Worm (Caenorhabditis elegans) whole organism, mixed stage, embryonic: ENCODE measurements around the gene grl-19.

ENCODE experiments used
- M03D4.4 ChIP-seq: sonication (generic microtip); optimal IDR thresholded peaks from 2 replicates; lab custom pipeline; 2017; ENCODE audit warnings: mild to moderate bottlenecking, missing genetic modification characterization, missing compliant biosample characterization
- bed-3 ChIP-seq: fragments of 200-800 bp; sonication (Bioruptor generic); optimal IDR thresholded peaks from 3 replicates; lab custom pipeline; 2018; ENCODE audit warnings: mild to moderate bottlenecking, missing genetic modification characterization, moderate library complexity, missing compliant biosample characterization
- blmp-1 ChIP-seq: fragments of 150-350 bp; optimal IDR thresholded peaks from 2 replicates; lab custom pipeline; 2014; ENCODE audit warnings: missing biosample characterization, missing genetic modification characterization
- ceh-39 ChIP-seq: fragments of 150-350 bp; optimal IDR thresholded peaks from 2 replicates; lab custom pipeline; 2014; ENCODE audit warnings: missing biosample characterization, missing genetic modification characterization
- ceh-43 ChIP-seq: fragments of 200-800 bp; sonication (Bioruptor generic); optimal IDR thresholded peaks from 2 replicates; lab custom pipeline; 2018; ENCODE audit warnings: mild to moderate bottlenecking, missing genetic modification characterization, moderate library complexity, missing compliant biosample characterization
- ceh-83 ChIP-seq: fragments of 200-800 bp; sonication (Bioruptor generic); optimal IDR thresholded peaks from 2 replicates; lab custom pipeline; 2018; ENCODE audit warnings: mild to moderate bottlenecking, missing genetic modification characterization, missing compliant biosample characterization
- ces-1 ChIP-seq: fragments of 150-350 bp; optimal IDR thresholded peaks from 2 replicates; lab custom pipeline; 2014; ENCODE audit warnings: missing biosample characterization, missing genetic modification reagents, missing genetic modification characterization
- cnd-1 ChIP-seq: fragments of 200-800 bp; sonication (Bioruptor generic); optimal IDR thresholded peaks from 2 replicates; lab custom pipeline; 2018; ENCODE audit warnings: mild to moderate bottlenecking, missing genetic modification characterization, missing compliant biosample characterization
- drap-1 ChIP-seq: fragments of 200-800 bp; sonication (Bioruptor generic); optimal IDR thresholded peaks from 3 replicates; lab custom pipeline; 2018; ENCODE audit warnings: mild to moderate bottlenecking, missing genetic modification characterization, missing compliant biosample characterization
- elt-1 ChIP-seq: sonication (generic microtip); optimal IDR thresholded peaks from 2 replicates; lab custom pipeline; 2017; ENCODE audit warnings: missing genetic modification characterization, mild to moderate bottlenecking, missing compliant biosample characterization, antibody characterized with exemption, moderate library complexity, borderline replicate concordance; ENCODE audit not compliant: insufficient read depth
- elt-3 ChIP-seq: fragments of 150-350 bp; optimal IDR thresholded peaks from 2 replicates; lab custom pipeline; 2014; ENCODE audit warnings: missing biosample characterization, missing genetic modification characterization
- flh-1 ChIP-seq: fragments of 200-800 bp; sonication (Bioruptor generic); optimal IDR thresholded peaks from 2 replicates; lab custom pipeline; 2018; ENCODE audit warnings: mild to moderate bottlenecking, missing genetic modification characterization, moderate library complexity, missing compliant biosample characterization
- ham-2 ChIP-seq: fragments of 200-800 bp; sonication (Bioruptor generic); optimal IDR thresholded peaks from 2 replicates; lab custom pipeline; 2018; ENCODE audit warnings: mild to moderate bottlenecking, missing genetic modification characterization, missing compliant biosample characterization
- hlh-1 ChIP-seq: fragments of 150-350 bp; optimal IDR thresholded peaks from 2 replicates; lab custom pipeline; 2014; ENCODE audit warnings: missing biosample characterization, missing genetic modification reagents, missing genetic modification characterization
- lin-13 ChIP-seq: fragments of 150-350 bp; optimal IDR thresholded peaks from 2 replicates; lab custom pipeline; 2014; ENCODE audit warnings: missing biosample characterization, missing genetic modification characterization
- lin-32 ChIP-seq: fragments of 200-800 bp; sonication (Bioruptor generic); optimal IDR thresholded peaks from 2 replicates; lab custom pipeline; 2018; ENCODE audit warnings: mild to moderate bottlenecking, missing genetic modification characterization, missing compliant biosample characterization
- lsy-2 ChIP-seq: fragments of 150-350 bp; optimal IDR thresholded peaks from 2 replicates; lab custom pipeline; 2014; ENCODE audit warnings: missing biosample characterization, missing genetic modification characterization
- mab-5 ChIP-seq: fragments of 150-350 bp; optimal IDR thresholded peaks from 2 replicates; lab custom pipeline; 2014; ENCODE audit warnings: missing biosample characterization, missing genetic modification characterization
- mep-1 ChIP-seq: fragments of 150-350 bp; optimal IDR thresholded peaks from 2 replicates; lab custom pipeline; 2017; ENCODE audit warnings: missing biosample characterization, missing genetic modification reagents, missing genetic modification characterization, inconsistent platforms
- mls-2 ChIP-seq: sonication (generic microtip); optimal IDR thresholded peaks from 2 replicates; lab custom pipeline; 2016; ENCODE audit warnings: mild to moderate bottlenecking, missing genetic modification characterization, moderate library complexity, missing compliant biosample characterization
- nhr-12 ChIP-seq: fragments of 150-350 bp; optimal IDR thresholded peaks from 2 replicates; lab custom pipeline; 2014; ENCODE audit warnings: missing biosample characterization, missing genetic modification characterization
- nhr-2 ChIP-seq: fragments of 150-350 bp; optimal IDR thresholded peaks from 2 replicates; lab custom pipeline; 2014; ENCODE audit warnings: missing biosample characterization, missing genetic modification characterization
- nhr-237 ChIP-seq: fragments of 150-350 bp; optimal IDR thresholded peaks from 2 replicates; lab custom pipeline; 2014; ENCODE audit warnings: missing biosample characterization, missing genetic modification characterization
- nhr-28 ChIP-seq: fragments of 150-350 bp; optimal IDR thresholded peaks from 2 replicates; lab custom pipeline; 2014; ENCODE audit warnings: missing biosample characterization, missing genetic modification characterization
- nhr-76 ChIP-seq: sonication (generic microtip); optimal IDR thresholded peaks from 2 replicates; lab custom pipeline; 2017; ENCODE audit warnings: missing biosample characterization, missing genetic modification characterization
- pha-4 ChIP-seq: fragments of 150-350 bp; optimal IDR thresholded peaks from 2 replicates; lab custom pipeline; 2018; ENCODE audit warnings: missing biosample characterization, missing genetic modification reagents, missing genetic modification characterization
- sem-2 ChIP-seq: fragments of 200-800 bp; sonication (Bioruptor generic); optimal IDR thresholded peaks from 2 replicates; lab custom pipeline; 2018; ENCODE audit warnings: mild to moderate bottlenecking, missing genetic modification characterization, missing compliant biosample characterization
- snpc-4 ChIP-seq: fragments of 150-350 bp; optimal IDR thresholded peaks from 2 replicates; lab custom pipeline; 2014; ENCODE audit warnings: missing biosample characterization, missing genetic modification characterization
- sptf-1 ChIP-seq: sonication (generic microtip); optimal IDR thresholded peaks from 2 replicates; lab custom pipeline; 2017; ENCODE audit warnings: mild to moderate bottlenecking, missing genetic modification characterization, moderate library complexity, missing compliant biosample characterization
- tbx-8 ChIP-seq: fragments of 200-800 bp; sonication (Bioruptor generic); optimal IDR thresholded peaks from 2 replicates; lab custom pipeline; 2018; ENCODE audit warnings: mild to moderate bottlenecking, missing genetic modification characterization, moderate library complexity, missing compliant biosample characterization
- unc-120 ChIP-seq: sonication (generic microtip); optimal IDR thresholded peaks from 2 replicates; lab custom pipeline; 2017; ENCODE audit warnings: missing genetic modification characterization, missing compliant biosample characterization; ENCODE audit not compliant: poor library complexity, severe bottlenecking
- unc-39 ChIP-seq: fragments of 150-350 bp; optimal IDR thresholded peaks from 2 replicates; lab custom pipeline; 2014; ENCODE audit warnings: missing biosample characterization, missing genetic modification characterization
- unc-62 ChIP-seq: fragments of 150-350 bp; optimal IDR thresholded peaks from 2 replicates; lab custom pipeline; 2014; ENCODE audit warnings: missing biosample characterization, missing genetic modification reagents, missing genetic modification characterization
- zip-8 ChIP-seq: fragments of 150-350 bp; optimal IDR thresholded peaks from 2 replicates; lab custom pipeline; 2014; ENCODE audit warnings: missing biosample characterization, missing genetic modification characterization
- ztf-11 ChIP-seq: fragments of 150-350 bp; optimal IDR thresholded peaks from 2 replicates; lab custom pipeline; 2014; ENCODE audit warnings: missing biosample characterization, missing genetic modification characterization

grl-19 gene

DNA sequence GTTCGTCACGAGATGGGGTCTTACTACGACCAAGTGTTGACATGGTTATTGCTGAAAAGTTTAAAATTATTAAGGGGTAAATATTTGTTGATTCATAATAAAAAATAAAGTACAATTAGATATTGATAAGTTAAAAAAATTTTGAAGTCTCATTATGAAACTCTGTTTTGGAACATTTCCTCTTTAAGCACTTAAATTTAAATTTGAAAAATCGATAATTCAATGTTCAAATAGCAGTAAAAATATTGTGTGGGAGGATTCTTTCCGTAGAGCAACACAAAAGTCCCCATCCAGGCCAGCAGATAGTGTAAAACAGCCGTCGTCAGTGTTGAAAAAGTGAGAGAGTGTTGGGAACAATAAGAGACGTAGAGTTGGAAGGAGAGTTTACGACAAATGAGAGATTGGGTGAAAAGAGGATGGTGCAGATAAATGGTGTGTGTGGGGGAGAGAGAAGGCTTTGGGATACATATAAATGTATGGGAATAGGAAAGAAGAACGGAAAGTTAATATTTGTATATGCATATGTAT, 11.9 kb upstream of the grl-19 start, which contains the start of gene pat-6:
Gene pat-6 (minus strand): TSS at position 51 of the 528 bp plus-strand sequence.
- no peak for TF ChIP-seq pha-4 (tag; lab: Kevin White, UChicago)
- peak; percentile 27 for TF ChIP-seq unc-62 (GFP tag; lab: Kevin White, UChicago)
- TF ChIP-seq hlh-1 = peak; percentile 44
- peak; percentile 50 for TF ChIP-seq ces-1
- TF ChIP-seq unc-120 = peak; percentile 76
- no peak for TF ChIP-seq ceh-39 (tag; lab: Kevin White, UChicago)
- no peak for TF ChIP-seq ceh-83 (GFP tag; lab: Kevin White, UChicago)
- no peak for TF ChIP-seq mls-2 (tag; lab: Kevin White, UChicago)

DNA sequence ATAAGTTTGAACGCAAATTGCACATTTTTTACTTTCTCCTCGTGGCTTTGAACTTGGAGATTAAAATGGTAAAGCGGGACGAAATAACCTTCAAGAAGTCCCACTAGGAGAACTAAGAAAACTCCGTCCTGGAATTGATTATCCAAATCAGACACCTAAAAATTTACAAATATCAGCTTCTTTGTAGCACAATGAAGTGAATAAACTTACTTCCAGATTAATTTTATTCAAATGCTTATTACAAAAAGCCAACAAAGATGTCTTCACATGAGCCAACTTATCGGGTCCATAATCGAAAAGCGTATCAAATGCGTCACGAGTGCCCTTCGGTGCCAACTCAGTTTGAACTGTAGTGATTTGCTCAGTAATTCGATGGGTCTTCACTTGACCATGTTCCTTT, 10.1 kb upstream of the grl-19 start:
- TF ChIP-seq unc-39 = no peak
- TF ChIP-seq unc-62 (GFP tag; lab: Kevin White, UChicago) = no peak
- TF ChIP-seq ham-2 (GFP tag; lab: Kevin White, UChicago) = no peak
- no peak for TF ChIP-seq tbx-8 (GFP tag; lab: Kevin White, UChicago)
- no peak for TF ChIP-seq pha-4 (tag; lab: Kevin White, UChicago)
- TF ChIP-seq bed-3 (GFP tag; lab: Kevin White, UChicago) = no peak
- TF ChIP-seq nhr-237 (tag; lab: Kevin White, UChicago) = no peak
- TF ChIP-seq, all 35 proteins: peak for 0

DNA sequence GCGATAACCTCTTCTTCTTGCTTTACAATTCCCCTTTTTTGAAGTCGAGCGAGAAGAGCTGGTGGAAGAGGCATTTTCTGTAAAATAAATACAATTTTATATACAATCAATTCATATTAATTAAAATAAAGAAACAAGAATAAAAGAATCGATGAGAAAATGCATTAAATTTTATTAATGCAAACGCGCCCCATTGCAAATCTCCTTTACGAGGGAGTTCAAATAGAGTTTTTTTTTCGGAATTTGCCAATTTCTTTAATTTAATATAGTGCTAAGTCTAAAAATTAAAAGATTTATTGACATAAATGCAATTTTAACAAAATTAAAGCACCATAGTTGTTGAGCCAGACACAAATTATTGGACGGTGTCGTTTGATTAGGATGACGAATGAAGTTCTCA, 9.3 kb upstream of the grl-19 start, which contains the start of gene pqbp-1.1:
Gene pqbp-1.1 (minus strand): TSS at position 77 of the 400 bp plus-strand sequence.
- TF ChIP-seq unc-120 = no peak
- TF ChIP-seq ceh-83 (GFP tag; lab: Kevin White, UChicago) = no peak
- TF ChIP-seq nhr-237 (tag; lab: Kevin White, UChicago) = peak; percentile 7
- TF ChIP-seq tbx-8 (GFP tag; lab: Kevin White, UChicago) = no peak
- TF ChIP-seq drap-1 (GFP tag; lab: Kevin White, UChicago) = no peak
- no peak for TF ChIP-seq mls-2 (tag; lab: Kevin White, UChicago)
- no peak for TF ChIP-seq snpc-4
- TF ChIP-seq sptf-1 = peak; percentile 5
- peak; percentile 60 for TF ChIP-seq ceh-39 (tag; lab: Kevin White, UChicago)
- TF ChIP-seq nhr-12 = no peak
- peak; percentile 42 for TF ChIP-seq mab-5 (tag; lab: Kevin White, UChicago)
- TF ChIP-seq ztf-11 (tag; lab: Kevin White, UChicago) = no peak
- TF ChIP-seq M03D4.4 (tag; lab: Kevin White, UChicago) = no peak
- no peak for TF ChIP-seq sem-2 (GFP tag; lab: Kevin White, UChicago)
- TF ChIP-seq flh-1 (GFP tag; lab: Kevin White, UChicago) = no peak
- TF ChIP-seq bed-3 (GFP tag; lab: Kevin White, UChicago) = no peak
- peak; percentile 12 for TF ChIP-seq nhr-2 (tag; lab: Kevin White, UChicago)
- TF ChIP-seq zip-8 (tag; lab: Kevin White, UChicago) = no peak
- TF ChIP-seq nhr-28 (tag; lab: Kevin White, UChicago) = no peak
- no peak for TF ChIP-seq lin-32 (GFP tag; lab: Kevin White, UChicago)
- TF ChIP-seq lin-13 (tag; lab: Kevin White, UChicago) = no peak
- peak; percentile 68 for TF ChIP-seq lsy-2
- no peak for TF ChIP-seq nhr-76
- no peak for TF ChIP-seq hlh-1
- no peak for TF ChIP-seq cnd-1
- TF ChIP-seq ham-2 (GFP tag; lab: Kevin White, UChicago) = no peak
- TF ChIP-seq mep-1 (tag; lab: Kevin White, UChicago) = peak; percentile 19
- peak; percentile 40 for TF ChIP-seq pha-4 (tag; lab: Kevin White, UChicago)
- TF ChIP-seq unc-62 (GFP tag; lab: Kevin White, UChicago) = no peak
- TF ChIP-seq ces-1 = peak; percentile 98
- TF ChIP-seq blmp-1 (tag; lab: Kevin White, UChicago) = no peak
- TF ChIP-seq unc-39 = no peak
- TF ChIP-seq elt-1 = no peak
- no peak for TF ChIP-seq ceh-43 (GFP tag; lab: Kevin White, UChicago)
- TF ChIP-seq elt-3 (tag; lab: Kevin White, UChicago) = no peak
- TF ChIP-seq, all 35 proteins: peak for 9

DNA sequence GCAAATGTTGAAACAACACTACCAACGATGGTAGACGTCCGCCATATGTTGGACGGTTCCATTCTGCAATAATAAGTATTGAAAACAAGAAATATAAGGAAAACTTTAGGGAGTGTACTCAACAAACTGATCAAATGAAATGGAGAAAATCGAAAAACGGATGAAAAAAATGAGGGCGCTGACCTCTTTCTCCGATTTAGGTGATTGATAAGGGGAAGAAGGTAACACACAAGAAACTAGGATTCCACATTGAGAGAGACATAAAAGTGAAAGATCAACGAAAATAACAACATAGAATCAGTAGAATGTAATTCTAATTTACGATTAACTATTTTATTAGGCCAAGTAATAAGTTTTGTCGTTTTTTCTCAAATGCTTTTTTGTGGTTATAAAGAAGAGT, 6.8 kb upstream of the grl-19 start, which contains the start of gene dpy-9:
Gene dpy-9 (minus strand): TSS at position 63 of the 400 bp plus-strand sequence.
- no peak for TF ChIP-seq unc-62 (GFP tag; lab: Kevin White, UChicago)
- TF ChIP-seq snpc-4 = no peak
- no peak for TF ChIP-seq ceh-83 (GFP tag; lab: Kevin White, UChicago)
- no peak for TF ChIP-seq drap-1 (GFP tag; lab: Kevin White, UChicago)
- TF ChIP-seq elt-3 (tag; lab: Kevin White, UChicago) = no peak
- TF ChIP-seq lin-32 (GFP tag; lab: Kevin White, UChicago) = no peak
- TF ChIP-seq M03D4.4 (tag; lab: Kevin White, UChicago) = no peak
- TF ChIP-seq mls-2 (tag; lab: Kevin White, UChicago) = no peak
- TF ChIP-seq ceh-43 (GFP tag; lab: Kevin White, UChicago) = no peak
- no peak for TF ChIP-seq nhr-28 (tag; lab: Kevin White, UChicago)
- TF ChIP-seq mep-1 (tag; lab: Kevin White, UChicago) = no peak
- TF ChIP-seq, all 35 proteins: peak for 0
